Worm (Caenorhabditis elegans): ENCODE results near the gene glb-28.

The glb-28 gene

ce11 chrX:15352871-15353270 lies 35.8 kb upstream of the glb-28 start:
- TF ChIP-seq flt-1 (GFP tag; IDR thresholded peaks at IDR 0.05) (no peak), scrt-1 (GFP tag; IDR thresholded peaks at IDR 0.05) (no peak), hmg-4 (GFP tag; optimal IDR thresholded peaks at IDR 0.05) (no peak), hnd-1 (tag; optimal IDR thresholded peaks at IDR 0.05) (no peak), F13C5.2 (tag; optimal IDR thresholded peaks at IDR 0.05) (no peak), ama-1 (optimal IDR thresholded peaks at IDR 0.05) (no peak), B0310.2 (tag; optimal IDR thresholded peaks at IDR 0.05) (no peak), sea-1 (GFP tag; conservative IDR thresholded peaks at IDR 0.05) (no peak), aly-1 (tag; optimal IDR thresholded peaks at IDR 0.05) (no peak), ceh-36 (tag; optimal IDR thresholded peaks at IDR 0.05) (no peak), ceh-13 (GFP tag; optimal IDR thresholded peaks at IDR 0.05) (no peak), tra-4 (tag; optimal IDR thresholded peaks at IDR 0.05) (no peak), ets-7 (tag; optimal IDR thresholded peaks at IDR 0.05) (no peak)

- TF ChIP-seq hnd-1 (tag; optimal IDR thresholded peaks at IDR 0.05) (no peak), hmg-4 (GFP tag; optimal IDR thresholded peaks at IDR 0.05) (peak; percentile 79), ceh-36 (tag; optimal IDR thresholded peaks at IDR 0.05) (no peak), ceh-13 (GFP tag; optimal IDR thresholded peaks at IDR 0.05) (no peak), ama-1 (optimal IDR thresholded peaks at IDR 0.05) (no peak), sea-1 (GFP tag; conservative IDR thresholded peaks at IDR 0.05) (no peak), hmbx-1 (tag; optimal IDR thresholded peaks at IDR 0.05) (no peak), pes-1 (GFP tag; IDR thresholded peaks at IDR 0.05) (no peak), F13C5.2 (tag; optimal IDR thresholded peaks at IDR 0.05) (no peak), flt-1 (GFP tag; IDR thresholded peaks at IDR 0.05) (peak; percentile 18; the same call in 1 of the 2 replicates), tra-4 (tag; optimal IDR thresholded peaks at IDR 0.05) (no peak), tbx-11 (GFP tag; IDR thresholded peaks at IDR 0.05) (no peak), scrt-1 (GFP tag; IDR thresholded peaks at IDR 0.05) (no peak)
These were observed 30.6 kb upstream of the glb-28 start for ce11 chrX:15347680-15348079.

ce11 chrX:15345346-15346198 lies 28.5 kb upstream of the glb-28 start:
- no peak for TF ChIP-seq flt-1 (GFP tag; IDR thresholded peaks at IDR 0.05)
- TF ChIP-seq tra-4 (tag; optimal IDR thresholded peaks at IDR 0.05) = no peak
- TF ChIP-seq ama-1 (optimal IDR thresholded peaks at IDR 0.05) = no peak
- TF ChIP-seq pes-1 (GFP tag; IDR thresholded peaks at IDR 0.05) = no peak
- TF ChIP-seq F13C5.2 (tag; optimal IDR thresholded peaks at IDR 0.05) = no peak
- no peak for TF ChIP-seq tbx-37 (GFP tag; conservative IDR thresholded peaks at IDR 0.05)
- no peak for TF ChIP-seq hnd-1 (tag; optimal IDR thresholded peaks at IDR 0.05)
- no peak for TF ChIP-seq tbx-11 (GFP tag; IDR thresholded peaks at IDR 0.05)
- no peak for TF ChIP-seq B0310.2 (tag; optimal IDR thresholded peaks at IDR 0.05)

ce11 chrX:15343971-15344370 lies 26.9 kb upstream of the glb-28 start:
- TF ChIP-seq scrt-1 (GFP tag; IDR thresholded peaks at IDR 0.05) (no peak), sea-1 (GFP tag; conservative IDR thresholded peaks at IDR 0.05) (no peak), tra-4 (tag; optimal IDR thresholded peaks at IDR 0.05) (no peak), ceh-36 (tag; optimal IDR thresholded peaks at IDR 0.05) (no peak), aly-1 (tag; optimal IDR thresholded peaks at IDR 0.05) (no peak), F13C5.2 (tag; optimal IDR thresholded peaks at IDR 0.05) (no peak), tbx-37 (GFP tag; conservative IDR thresholded peaks at IDR 0.05) (no peak), pes-1 (GFP tag; IDR thresholded peaks at IDR 0.05) (no peak), ets-7 (tag; optimal IDR thresholded peaks at IDR 0.05) (no peak), hmbx-1 (tag; optimal IDR thresholded peaks at IDR 0.05) (no peak), flt-1 (GFP tag; IDR thresholded peaks at IDR 0.05) (no peak), hmg-4 (GFP tag; optimal IDR thresholded peaks at IDR 0.05) (no peak), ceh-13 (GFP tag; optimal IDR thresholded peaks at IDR 0.05) (no peak), B0310.2 (tag; optimal IDR thresholded peaks at IDR 0.05) (no peak), hnd-1 (tag; optimal IDR thresholded peaks at IDR 0.05) (no peak), tbx-11 (GFP tag; IDR thresholded peaks at IDR 0.05) (no peak), ama-1 (optimal IDR thresholded peaks at IDR 0.05) (no peak)

- no peak for TF ChIP-seq sea-1 (GFP tag; conservative IDR thresholded peaks at IDR 0.05)
- TF ChIP-seq tra-4 (tag; optimal IDR thresholded peaks at IDR 0.05) = no peak
- no peak for TF ChIP-seq tbx-37 (GFP tag; conservative IDR thresholded peaks at IDR 0.05)
- TF ChIP-seq hmbx-1 (tag; optimal IDR thresholded peaks at IDR 0.05) = no peak
- no peak for TF ChIP-seq ama-1 (optimal IDR thresholded peaks at IDR 0.05)
- TF ChIP-seq ets-7 (tag; optimal IDR thresholded peaks at IDR 0.05) = no peak
- no peak for TF ChIP-seq F13C5.2 (tag; optimal IDR thresholded peaks at IDR 0.05)
- TF ChIP-seq tbx-11 (GFP tag; IDR thresholded peaks at IDR 0.05) = no peak
- no peak for TF ChIP-seq hnd-1 (tag; optimal IDR thresholded peaks at IDR 0.05)
These were observed 25.8 kb upstream of the glb-28 start for ce11 chrX:15342744-15343259.

- TF ChIP-seq aly-1 (tag; optimal IDR thresholded peaks at IDR 0.05) (no peak), ama-1 (optimal IDR thresholded peaks at IDR 0.05) (no peak), tbx-37 (GFP tag; conservative IDR thresholded peaks at IDR 0.05) (no peak), tbx-11 (GFP tag; IDR thresholded peaks at IDR 0.05) (no peak), hmbx-1 (tag; optimal IDR thresholded peaks at IDR 0.05) (no peak), pes-1 (GFP tag; IDR thresholded peaks at IDR 0.05) (no peak), hmg-4 (GFP tag; optimal IDR thresholded peaks at IDR 0.05) (no peak), F13C5.2 (tag; optimal IDR thresholded peaks at IDR 0.05) (no peak), ceh-36 (tag; optimal IDR thresholded peaks at IDR 0.05) (no peak), hnd-1 (tag; optimal IDR thresholded peaks at IDR 0.05) (no peak), B0310.2 (tag; optimal IDR thresholded peaks at IDR 0.05) (no peak)
These were observed 25.0 kb upstream of the glb-28 start for ce11 chrX:15342092-15342491.

ce11 chrX:15340743-15341142 lies 23.7 kb upstream of the glb-28 start:
- TF ChIP-seq hmg-4 (GFP tag; optimal IDR thresholded peaks at IDR 0.05) (peak; percentile 21), F13C5.2 (tag; optimal IDR thresholded peaks at IDR 0.05) (no peak), B0310.2 (tag; optimal IDR thresholded peaks at IDR 0.05) (no peak), tbx-11 (GFP tag; IDR thresholded peaks at IDR 0.05) (no peak), ceh-36 (tag; optimal IDR thresholded peaks at IDR 0.05) (no peak), pes-1 (GFP tag; IDR thresholded peaks at IDR 0.05) (no peak)
